Worm (Caenorhabditis elegans): Measurements from ENCODE around the gene usp-46.

- no peak for TF ChIP-seq med-1 (GFP tag; optimal IDR thresholded peaks at IDR 0.05; ENCODE audit: insufficient read depth)
- TF ChIP-seq flt-1 (GFP tag; IDR thresholded peaks at IDR 0.05) = no peak
- no peak for TF ChIP-seq cog-1 (tag; optimal IDR thresholded peaks at IDR 0.05)
- no peak for TF ChIP-seq T22C8.4 (GFP tag; IDR thresholded peaks at IDR 0.05)
- TF ChIP-seq ztf-23 (GFP tag; IDR thresholded peaks at IDR 0.05) = no peak
- TF ChIP-seq tab-1 (GFP tag; IDR thresholded peaks at IDR 0.05) = no peak
- TF ChIP-seq klf-2 (GFP tag; conservative IDR thresholded peaks at IDR 0.05) = no peak
Measured at ce11 chrIII:9786776-9787175, 10.4 kb downstream of the usp-46 start.

All from whole organism, midembryonic.